Fruit fly (Drosophila melanogaster): ENCODE measurements around the gene CG10479.

CG10479 gene

DNA sequence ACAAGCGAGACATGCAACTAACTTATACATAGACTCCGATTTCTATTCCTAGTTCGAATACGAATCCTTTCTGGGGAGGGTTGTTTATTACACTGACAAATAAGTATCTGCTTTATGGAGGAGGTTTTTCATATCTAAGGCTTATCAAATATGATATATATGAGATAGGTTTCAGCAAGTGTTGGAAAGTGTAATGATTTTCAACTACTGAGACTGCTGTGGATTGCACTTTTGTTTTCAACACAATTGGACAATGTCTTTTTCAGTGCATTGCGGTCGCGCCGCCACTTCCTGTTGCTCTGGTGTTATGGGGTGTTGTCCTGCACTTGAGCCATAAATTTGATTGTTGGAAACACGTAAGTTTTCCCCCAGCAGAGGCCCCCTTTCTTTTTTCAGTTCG, 11.8 kb upstream of the CG10479 start (continued):
- TF ChIP-seq CG12236 (GFP tag; optimal IDR thresholded peaks at IDR 0.05) (peak; percentile 36), repo (GFP tag; optimal IDR thresholded peaks at IDR 0.05) (no peak), CG17385 (GFP tag; optimal IDR thresholded peaks at IDR 0.05) (peak; percentile 45), otp (GFP tag; IDR thresholded peaks at IDR 0.05) (0 out of 3 replicates have a peak, but pooled peaks have one; percentile 37), zfh1 (GFP tag; IDR thresholded peaks at IDR 0.05) (peak; percentile 81), H2.0 (GFP tag; IDR thresholded peaks at IDR 0.05) (0 out of 2 replicates have a peak, but pooled peaks have one; percentile 15), Eip74EF (GFP tag; optimal IDR thresholded peaks at IDR 0.05) (no peak), CG33557 (GFP tag; optimal IDR thresholded peaks at IDR 0.05) (peak; percentile 68), ftz-f1 (GFP tag; optimal IDR thresholded peaks at IDR 0.05) (no peak), trem (tag; optimal IDR thresholded peaks at IDR 0.05) (peak; percentile 59), CG11093 (GFP tag; IDR thresholded peaks at IDR 0.05) (no peak), CG17802 (tag; optimal IDR thresholded peaks at IDR 0.05) (peak; percentile 9), Stat92E (GFP tag; optimal IDR thresholded peaks at IDR 0.05) (no peak), Med (GFP tag) (peak; percentile 27), slbo (GFP tag; IDR thresholded peaks at IDR 0.05) (no peak), CG10431 (GFP tag; optimal IDR thresholded peaks at IDR 0.05) (no peak), CG2202 (tag; optimal IDR thresholded peaks at IDR 0.05) (peak; percentile 24), amos (GFP tag; IDR thresholded peaks at IDR 0.05; ENCODE audit: partially characterized antibody) (no peak), wdn (GFP tag; IDR thresholded peaks at IDR 0.05) (no peak), CG17328 (GFP tag; IDR thresholded peaks at IDR 0.05) (peak; percentile 63), ase (GFP tag; IDR thresholded peaks at IDR 0.05) (no peak), jumu (GFP tag; optimal IDR thresholded peaks at IDR 0.05) (no peak), cato (GFP tag; optimal IDR thresholded peaks at IDR 0.05; ENCODE audit: borderline replicate concordance) (peak; percentile 16), Xbp1 (GFP tag; optimal IDR thresholded peaks at IDR 0.05) (peak; percentile 29), CG11398 (GFP tag; optimal IDR thresholded peaks at IDR 0.05) (peak; percentile 24), CG4328 (GFP tag; optimal IDR thresholded peaks at IDR 0.05) (no peak), hkb (optimal IDR thresholded peaks at IDR 0.05) (no peak), hkb (GFP tag; IDR thresholded peaks at IDR 0.05) (peak; percentile 31; the same call in 1 of the 2 replicates), CG11085 (GFP tag; IDR thresholded peaks at IDR 0.05) (no peak), slp2 (GFP tag; optimal IDR thresholded peaks at IDR 0.05) (peak; percentile 15), NC2α (GFP tag; optimal IDR thresholded peaks at IDR 0.05) (peak; percentile 31), HLH54F (GFP tag; optimal IDR thresholded peaks at IDR 0.05) (no peak), al (GFP tag; IDR thresholded peaks at IDR 0.05) (no peak), CG4360 (GFP tag; IDR thresholded peaks at IDR 0.05) (peak; percentile 54; the same call in 1 of the 2 replicates), unc-4 (GFP tag; IDR thresholded peaks at IDR 0.05; ENCODE audit: partially characterized antibody) (no peak), PHDP (tag; optimal IDR thresholded peaks at IDR 0.05) (peak; percentile 14), CG17186 (GFP tag; optimal IDR thresholded peaks at IDR 0.05) (no peak), ham (GFP tag; IDR thresholded peaks at IDR 0.05) (no peak), Hmr (GFP tag; optimal IDR thresholded peaks at IDR 0.05) (no peak), CG17912 (GFP tag; optimal IDR thresholded peaks at IDR 0.05) (no peak), her (GFP tag; optimal IDR thresholded peaks at IDR 0.05) (no peak), CG7372 (GFP tag; IDR thresholded peaks at IDR 0.05) (peak; percentile 22; the same call in 1 of the 2 replicates), wor (GFP tag; IDR thresholded peaks at IDR 0.05) (no peak), ac (GFP tag; optimal IDR thresholded peaks at IDR 0.05) (peak; percentile 40), CG14710 (tag; optimal IDR thresholded peaks at IDR 0.05) (peak; percentile 74), mam (GFP tag; optimal IDR thresholded peaks at IDR 0.05) (no peak), gem (tag; optimal IDR thresholded peaks at IDR 0.05) (peak; percentile 71), D19B (GFP tag; optimal IDR thresholded peaks at IDR 0.05) (no peak), kni (GFP tag; optimal IDR thresholded peaks at IDR 0.05) (no peak), CG17359 (tag; optimal IDR thresholded peaks at IDR 0.05) (peak; percentile 33), CG9727 (GFP tag; optimal IDR thresholded peaks at IDR 0.05) (peak; percentile 68)

All from whole organism, embryonic.